Fruit fly (Drosophila melanogaster): ENCODE data around the gene CG18789.

dm6 chr2L:11990458-11991065 is 4.7 kb downstream of the CG18789 start, which contains the start of gene escl:
- TF ChIP-seq pan (optimal IDR thresholded peaks at IDR 0.05): no peak
- TF ChIP-seq CG8478 (optimal IDR thresholded peaks at IDR 0.05): no peak
- no peak for TF ChIP-seq psq (optimal IDR thresholded peaks at IDR 0.05)
- TF ChIP-seq Dll (optimal IDR thresholded peaks at IDR 0.05): no peak
- no peak for TF ChIP-seq usp (GFP tag; optimal IDR thresholded peaks at IDR 0.05)
- TF ChIP-seq EcR (GFP tag; optimal IDR thresholded peaks at IDR 0.05): no peak
